Worm (Caenorhabditis elegans) whole organism, L2 larva: ENCODE measurements around the gene subs-4.

Experiments used
- Y55F3AM.14 ChIP-seq: fragments of 200-800 bp; sonication (Bioruptor generic); optimal IDR thresholded peaks from 2 replicates; lab custom pipeline; 2018; ENCODE audit warnings: mild to moderate bottlenecking, missing genetic modification characterization, missing compliant biosample characterization
- ZK546.5 ChIP-seq: sonication (generic microtip); optimal IDR thresholded peaks from 2 replicates; lab custom pipeline; 2017; ENCODE audit warnings: missing biosample characterization, missing genetic modification characterization
- aly-2 ChIP-seq: fragments of 150-350 bp; optimal IDR thresholded peaks from 2 replicates; lab custom pipeline; 2014; ENCODE audit warnings: missing biosample characterization, missing genetic modification characterization
- elt-1 ChIP-seq: fragments of 150-350 bp; optimal IDR thresholded peaks from 2 replicates; lab custom pipeline; 2014; ENCODE audit warnings: missing biosample characterization, missing genetic modification characterization
- lin-39 ChIP-seq: fragments of 150-350 bp; optimal IDR thresholded peaks from 2 replicates; lab custom pipeline; 2014; ENCODE audit warnings: missing biosample characterization, missing genetic modification reagents, missing genetic modification characterization
- nhr-12 ChIP-seq: fragments of 150-350 bp; optimal IDR thresholded peaks from 2 replicates; lab custom pipeline; 2014; ENCODE audit warnings: missing biosample characterization, missing genetic modification characterization
- nhr-77 ChIP-seq: fragments of 150-350 bp; optimal IDR thresholded peaks from 2 replicates; lab custom pipeline; 2014; ENCODE audit warnings: missing biosample characterization, missing genetic modification characterization
- skn-1 ChIP-seq: sonication (generic microtip); optimal IDR thresholded peaks from 2 replicates; lab custom pipeline; 2017; ENCODE audit warnings: missing biosample characterization, missing genetic modification characterization
- sma-3 ChIP-seq: sonication (generic microtip); optimal IDR thresholded peaks from 2 replicates; lab custom pipeline; 2016; ENCODE audit warnings: missing genetic modification reagents, missing genetic modification characterization, missing compliant biosample characterization
- snpc-4 ChIP-seq: fragments of 150-350 bp; optimal IDR thresholded peaks from 2 replicates; lab custom pipeline; 2014; ENCODE audit warnings: missing biosample characterization, missing genetic modification characterization
- unc-55 ChIP-seq: fragments of 150-350 bp; sonication (generic microtip); optimal IDR thresholded peaks from 3 replicates; lab custom pipeline; 2014; ENCODE audit warnings: missing biosample characterization, missing genetic modification reagents, missing genetic modification characterization
- ztf-11 ChIP-seq: sonication (generic microtip); optimal IDR thresholded peaks from 2 replicates; lab custom pipeline; 2017; ENCODE audit warnings: missing biosample characterization, missing genetic modification characterization

DNA sequence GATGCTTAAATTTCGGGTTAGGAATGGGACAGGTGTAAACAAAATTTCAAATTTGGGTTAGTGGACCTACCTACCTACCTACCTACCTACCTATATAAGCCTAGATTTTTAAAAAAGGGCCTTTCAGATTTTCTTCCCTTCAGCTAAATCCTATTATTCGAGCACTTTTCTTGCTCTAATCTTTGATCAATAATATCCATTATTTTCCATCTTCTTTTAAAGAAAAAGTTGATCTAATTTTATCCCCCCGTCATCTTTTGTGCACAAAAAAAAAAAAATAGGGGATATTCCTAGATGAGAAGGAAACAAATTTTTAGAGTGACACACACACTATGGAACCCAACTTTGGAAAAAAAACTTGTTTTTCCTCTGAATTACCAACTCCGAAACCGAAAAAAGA lies 8.8 kb downstream of the subs-4 start:
- TF ChIP-seq nhr-12 (tag; lab: Kevin White, UChicago) = no peak
- no peak for TF ChIP-seq elt-1 (tag; lab: Kevin White, UChicago)
- no peak for TF ChIP-seq ztf-11
- TF ChIP-seq ZK546.5 (tag; lab: Kevin White, UChicago) = no peak
- TF ChIP-seq Y55F3AM.14 = no peak
- TF ChIP-seq unc-55 (GFP tag; lab: Kevin White, UChicago) = no peak
- no peak for TF ChIP-seq aly-2 (tag; lab: Kevin White, UChicago)
- no peak for TF ChIP-seq skn-1 (tag; lab: Kevin White, UChicago)
- TF ChIP-seq lin-39 (tag; lab: Kevin White, UChicago) = no peak
- TF ChIP-seq sma-3 = no peak
- TF ChIP-seq nhr-77 (tag; lab: Kevin White, UChicago) = no peak
- no peak for TF ChIP-seq snpc-4 (tag; lab: Kevin White, UChicago)
